Worm (Caenorhabditis elegans): ENCODE results near the gene dhs-23.

The dhs-23 gene

DNA sequence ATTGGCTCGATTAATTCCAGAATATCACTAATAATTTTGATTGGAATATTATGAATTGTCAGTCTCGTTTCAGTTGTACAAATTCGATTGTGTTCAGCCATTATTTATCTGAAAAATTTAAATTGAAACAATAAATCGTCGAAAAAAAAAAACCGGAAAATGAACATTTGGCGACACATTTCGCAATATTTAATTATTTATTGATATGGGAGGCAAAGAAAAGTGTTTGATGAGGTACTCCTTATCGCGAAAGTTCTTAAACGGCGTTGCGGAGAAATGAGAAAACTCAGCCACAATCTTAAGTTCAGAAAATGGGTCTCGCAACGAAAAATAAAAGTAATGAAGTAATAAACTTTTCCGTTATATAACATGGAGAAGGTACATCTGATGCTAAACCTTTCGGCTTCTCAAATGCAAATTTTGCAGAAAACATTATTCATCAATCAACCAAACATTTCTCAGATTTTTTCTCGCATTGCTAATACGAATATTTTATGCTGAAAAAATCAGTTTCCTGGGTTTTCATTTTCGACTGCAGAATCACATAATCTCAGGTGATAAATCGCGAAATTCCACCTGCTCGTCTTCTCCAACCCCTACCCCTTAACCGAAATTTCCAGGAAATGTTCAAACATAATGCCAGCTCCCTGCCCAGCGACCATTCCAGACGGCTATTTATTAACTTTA is 18.8 kb downstream of the dhs-23 start, which contains the start of the genes T06E6.15 and sri-7:
T06E6.15 (minus strand) TSS at position 101 of the 687 bp plus-strand sequence.
sri-7 (plus strand) TSS at position 637 of the 687 bp plus-strand sequence.
- TF ChIP-seq tbx-37 (GFP tag; conservative IDR thresholded peaks at IDR 0.05) (no peak), ama-1 (optimal IDR thresholded peaks at IDR 0.05) (no peak), hnd-1 (tag; optimal IDR thresholded peaks at IDR 0.05) (no peak), ceh-13 (GFP tag; optimal IDR thresholded peaks at IDR 0.05) (no peak), B0310.2 (tag; optimal IDR thresholded peaks at IDR 0.05) (no peak), tbx-11 (GFP tag; IDR thresholded peaks at IDR 0.05) (no peak), F13C5.2 (tag; optimal IDR thresholded peaks at IDR 0.05) (no peak), pes-1 (GFP tag; IDR thresholded peaks at IDR 0.05) (no peak), sea-1 (GFP tag; conservative IDR thresholded peaks at IDR 0.05) (no peak), scrt-1 (GFP tag; IDR thresholded peaks at IDR 0.05) (no peak), ets-7 (tag; optimal IDR thresholded peaks at IDR 0.05) (no peak), ceh-36 (tag; optimal IDR thresholded peaks at IDR 0.05) (no peak), hmg-4 (GFP tag; optimal IDR thresholded peaks at IDR 0.05) (no peak), tra-4 (tag; optimal IDR thresholded peaks at IDR 0.05) (no peak), aly-1 (tag; optimal IDR thresholded peaks at IDR 0.05) (no peak), hmbx-1 (tag; optimal IDR thresholded peaks at IDR 0.05) (no peak)

- TF ChIP-seq scrt-1 (GFP tag; IDR thresholded peaks at IDR 0.05) (no peak), B0310.2 (tag; optimal IDR thresholded peaks at IDR 0.05) (no peak), tbx-37 (GFP tag; conservative IDR thresholded peaks at IDR 0.05) (no peak), ceh-36 (tag; optimal IDR thresholded peaks at IDR 0.05) (no peak), hnd-1 (tag; optimal IDR thresholded peaks at IDR 0.05) (no peak), hmbx-1 (tag; optimal IDR thresholded peaks at IDR 0.05) (no peak), ama-1 (optimal IDR thresholded peaks at IDR 0.05) (no peak), pes-1 (GFP tag; IDR thresholded peaks at IDR 0.05) (no peak)
These were observed 20.9 kb downstream of the dhs-23 start, which contains the start of gene fbxa-135 for ce11 chrV:15401856-15402314. Gene fbxa-135 (plus strand): TSS chrV:15402264.

DNA sequence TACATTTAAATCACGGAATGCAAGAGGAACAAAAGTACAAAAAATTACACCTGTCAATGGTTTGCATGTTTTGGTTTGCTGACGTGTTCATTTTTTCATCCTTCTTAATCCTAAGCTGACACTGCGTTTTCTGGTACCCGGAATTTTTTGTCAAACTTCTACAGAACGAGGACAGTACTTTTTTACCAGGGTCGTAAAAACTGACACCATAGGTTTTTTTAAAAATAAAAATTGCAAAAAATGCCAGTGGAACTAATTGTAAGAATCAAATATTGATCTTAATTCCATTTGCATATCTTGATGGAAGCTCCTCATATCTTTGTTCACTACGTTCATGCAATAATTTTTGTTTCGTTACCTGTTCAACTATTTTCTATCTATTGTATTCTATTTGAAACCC is 23.8 kb downstream of the dhs-23 start, which contains the start of gene srh-258:
srh-258 (plus strand) TSS at position 301 of the 400 bp plus-strand sequence.
- TF ChIP-seq aly-1 (tag; optimal IDR thresholded peaks at IDR 0.05) (no peak), sea-1 (GFP tag; conservative IDR thresholded peaks at IDR 0.05) (no peak), hnd-1 (tag; optimal IDR thresholded peaks at IDR 0.05) (no peak), ets-7 (tag; optimal IDR thresholded peaks at IDR 0.05) (no peak), F13C5.2 (tag; optimal IDR thresholded peaks at IDR 0.05) (no peak), ama-1 (optimal IDR thresholded peaks at IDR 0.05) (no peak), hmg-4 (GFP tag; optimal IDR thresholded peaks at IDR 0.05) (no peak), tbx-37 (GFP tag; conservative IDR thresholded peaks at IDR 0.05) (no peak), hmbx-1 (tag; optimal IDR thresholded peaks at IDR 0.05) (no peak), tbx-11 (GFP tag; IDR thresholded peaks at IDR 0.05) (no peak), tra-4 (tag; optimal IDR thresholded peaks at IDR 0.05) (no peak), pes-1 (GFP tag; IDR thresholded peaks at IDR 0.05) (no peak), ceh-13 (GFP tag; optimal IDR thresholded peaks at IDR 0.05) (no peak), ceh-36 (tag; optimal IDR thresholded peaks at IDR 0.05) (no peak), scrt-1 (GFP tag; IDR thresholded peaks at IDR 0.05) (no peak), flt-1 (GFP tag; IDR thresholded peaks at IDR 0.05) (no peak), B0310.2 (tag; optimal IDR thresholded peaks at IDR 0.05) (no peak)

ce11 chrV:15406928-15407327 is 25.9 kb downstream of the dhs-23 start, which contains the start of gene srh-257:
Gene srh-257 (plus strand): TSS chrV:15407228.
- no peak for TF ChIP-seq F13C5.2 (tag; optimal IDR thresholded peaks at IDR 0.05)
- TF ChIP-seq aly-1 (tag; optimal IDR thresholded peaks at IDR 0.05): no peak

ce11 chrV:15412625-15413024 is 31.6 kb downstream of the dhs-23 start, which contains the start of gene srbc-63:
Gene srbc-63 (minus strand): TSS chrV:15412725.
- no peak for TF ChIP-seq tra-4 (tag; optimal IDR thresholded peaks at IDR 0.05)
- no peak for TF ChIP-seq ceh-13 (GFP tag; optimal IDR thresholded peaks at IDR 0.05)

DNA sequence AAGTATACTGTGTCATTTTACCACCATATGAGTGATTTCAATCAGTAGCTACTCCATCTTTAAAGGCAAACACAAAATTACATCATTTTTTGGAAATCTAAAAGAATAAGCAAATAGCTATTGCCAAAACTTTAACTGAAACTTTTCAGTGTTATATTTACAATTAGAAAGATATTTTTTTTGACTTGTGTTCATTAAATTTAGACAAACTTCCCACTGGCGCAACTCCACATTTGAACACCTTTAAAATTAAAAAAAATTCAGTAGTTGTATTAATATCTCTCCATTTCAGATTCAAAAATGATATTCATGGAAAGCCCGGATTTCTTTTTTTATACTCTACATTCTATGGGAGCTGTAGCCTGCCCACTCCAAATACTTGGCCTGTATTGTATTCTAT is 32.8 kb downstream of the dhs-23 start, which contains the start of gene srh-264:
srh-264 (plus strand) TSS at position 301 of the 400 bp plus-strand sequence.
- TF ChIP-seq scrt-1 (GFP tag; IDR thresholded peaks at IDR 0.05) (no peak), tbx-37 (GFP tag; conservative IDR thresholded peaks at IDR 0.05) (no peak), sea-1 (GFP tag; conservative IDR thresholded peaks at IDR 0.05) (no peak), ets-7 (tag; optimal IDR thresholded peaks at IDR 0.05) (no peak), aly-1 (tag; optimal IDR thresholded peaks at IDR 0.05) (no peak), tra-4 (tag; optimal IDR thresholded peaks at IDR 0.05) (no peak), hnd-1 (tag; optimal IDR thresholded peaks at IDR 0.05) (no peak), ceh-13 (GFP tag; optimal IDR thresholded peaks at IDR 0.05) (no peak), hmg-4 (GFP tag; optimal IDR thresholded peaks at IDR 0.05) (no peak), hmbx-1 (tag; optimal IDR thresholded peaks at IDR 0.05) (no peak), ama-1 (optimal IDR thresholded peaks at IDR 0.05) (no peak), tbx-11 (GFP tag; IDR thresholded peaks at IDR 0.05) (no peak), flt-1 (GFP tag; IDR thresholded peaks at IDR 0.05) (no peak), F13C5.2 (tag; optimal IDR thresholded peaks at IDR 0.05) (no peak), B0310.2 (tag; optimal IDR thresholded peaks at IDR 0.05) (no peak)

DNA sequence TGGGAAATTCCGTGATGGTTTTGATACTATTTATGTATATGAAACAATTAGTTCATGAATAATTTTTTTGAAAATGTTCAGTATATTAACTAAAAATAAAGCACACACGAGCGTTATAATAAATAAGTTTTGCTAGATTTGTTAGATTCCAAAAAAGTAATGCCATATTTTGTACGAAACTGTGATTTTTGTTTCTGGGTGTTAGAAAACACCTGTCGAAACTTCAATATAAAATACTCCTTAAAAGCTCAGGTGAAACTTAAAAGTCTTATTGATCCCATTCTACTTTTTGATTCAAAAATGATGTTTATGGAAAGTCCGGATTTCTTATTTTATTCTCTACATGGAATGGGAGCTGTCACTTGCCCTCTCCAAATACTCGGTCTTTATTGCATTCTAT is 34.9 kb downstream of the dhs-23 start, which contains the start of gene srh-265:
srh-265 (plus strand) TSS at position 301 of the 400 bp plus-strand sequence.
- TF ChIP-seq ceh-36 (tag; optimal IDR thresholded peaks at IDR 0.05) (no peak), scrt-1 (GFP tag; IDR thresholded peaks at IDR 0.05) (no peak), tbx-37 (GFP tag; conservative IDR thresholded peaks at IDR 0.05) (no peak), tbx-11 (GFP tag; IDR thresholded peaks at IDR 0.05) (no peak), tra-4 (tag; optimal IDR thresholded peaks at IDR 0.05) (no peak), flt-1 (GFP tag; IDR thresholded peaks at IDR 0.05) (no peak), pes-1 (GFP tag; IDR thresholded peaks at IDR 0.05) (no peak), hnd-1 (tag; optimal IDR thresholded peaks at IDR 0.05) (no peak), ama-1 (optimal IDR thresholded peaks at IDR 0.05) (no peak), hmbx-1 (tag; optimal IDR thresholded peaks at IDR 0.05) (no peak), F13C5.2 (tag; optimal IDR thresholded peaks at IDR 0.05) (no peak)

Measured in whole organism, early embryonic.